Worm (Caenorhabditis elegans) whole organism, L4 larva: ENCODE data around the gene ZK938.11.

Experiments used
- F10B5.3 ChIP-seq: sonication (generic microtip); optimal IDR thresholded peaks from 2 replicates; lab custom pipeline; 2016; ENCODE audit warnings: mild to moderate bottlenecking, missing genetic modification characterization, missing compliant biosample characterization
- F37D6.2 ChIP-seq: sonication (generic microtip); optimal IDR thresholded peaks from 2 replicates; lab custom pipeline; 2016; ENCODE audit warnings: mild to moderate bottlenecking, missing genetic modification characterization, missing compliant biosample characterization
- T20F7.1 ChIP-seq: fragments of 200-800 bp; sonication (Bioruptor generic); optimal IDR thresholded peaks from 2 replicates; lab custom pipeline; 2018; ENCODE audit warnings: mild to moderate bottlenecking, missing genetic modification characterization, missing compliant biosample characterization
- Y48G9A.11 ChIP-seq: fragments of 200-800 bp; sonication (Bioruptor generic); IDR thresholded peaks from 2 replicates; pipeline ENCODE4 v1.3.6; 2022; ENCODE audit warnings: missing genetic modification reagents, missing genetic modification characterization, missing compliant biosample characterization
- Y5F2A.4 ChIP-seq: fragments of 200-800 bp; sonication (Bioruptor generic); optimal IDR thresholded peaks from 2 replicates; lab custom pipeline; 2018; ENCODE audit warnings: mild to moderate bottlenecking, missing genetic modification characterization, missing compliant biosample characterization
- Y75B8A.6 ChIP-seq: fragments of 200-800 bp; sonication (Bioruptor generic); IDR thresholded peaks from 2 replicates; pipeline ENCODE4 v1.3.6; 2022; ENCODE audit warnings: missing genetic modification reagents, missing genetic modification characterization, missing compliant biosample characterization
- ceh-44 ChIP-seq: fragments of 200-800 bp; sonication (Bioruptor generic); IDR thresholded peaks from 2 replicates; pipeline ENCODE4 v1.3.6; 2022; ENCODE audit warnings: missing genetic modification reagents, missing genetic modification characterization, missing compliant biosample characterization
- ceh-82 ChIP-seq: sonication (generic microtip); optimal IDR thresholded peaks from 2 replicates; lab custom pipeline; 2017; ENCODE audit warnings: missing biosample characterization, missing genetic modification characterization
- ctbp-1 ChIP-seq: fragments of 200-800 bp; sonication (Bioruptor generic); IDR thresholded peaks from 2 replicates; pipeline ENCODE4 v1.3.6; 2022; ENCODE audit warnings: missing genetic modification reagents, missing genetic modification characterization, missing compliant biosample characterization
- daf-16 ChIP-seq, 3 experiments: sonication (generic microtip); optimal IDR thresholded peaks; 2 replicates each; lab custom pipeline; 2016 to 2017; ENCODE audit warnings: missing genetic modification characterization in 3 of 3, missing genetic modification reagents in 3 of 3, mild to moderate bottlenecking in 2 of 3, missing compliant biosample characterization in 2 of 3, missing biosample characterization in 1 of 3, moderate library complexity in 1 of 3
- dmd-6 ChIP-seq: fragments of 200-800 bp; sonication (Bioruptor generic); IDR thresholded peaks from 2 replicates; pipeline ENCODE4 v1.3.6; 2022; ENCODE audit warnings: missing genetic modification reagents, missing genetic modification characterization, missing compliant biosample characterization
- dmd-8 ChIP-seq: fragments of 200-800 bp; sonication (Bioruptor generic); IDR thresholded peaks from 2 replicates; pipeline ENCODE4 v1.3.6; 2022; ENCODE audit warnings: missing genetic modification characterization, missing compliant biosample characterization
- dmd-9 ChIP-seq: fragments of 200-800 bp; sonication (Bioruptor generic); IDR thresholded peaks from 2 replicates; pipeline ENCODE4 v1.3.6; 2022; ENCODE audit warnings: missing genetic modification reagents, missing genetic modification characterization, missing compliant biosample characterization
- dpl-1 ChIP-seq: fragments of 150-350 bp; optimal IDR thresholded peaks from 2 replicates; lab custom pipeline; 2014; ENCODE audit warnings: missing biosample characterization, missing genetic modification reagents, missing genetic modification characterization
- duxl-1 ChIP-seq: sonication (generic microtip); optimal IDR thresholded peaks from 2 replicates; lab custom pipeline; 2016; ENCODE audit warnings: mild to moderate bottlenecking, missing genetic modification characterization, moderate library complexity, missing compliant biosample characterization; ENCODE audit not compliant: poor library complexity
- egl-43 ChIP-seq: fragments of 200-800 bp; sonication (Bioruptor generic); IDR thresholded peaks from 2 replicates; pipeline ENCODE4 v1.3.6; 2022; ENCODE audit warnings: missing genetic modification reagents, missing genetic modification characterization, missing compliant biosample characterization
- fos-1 ChIP-seq: fragments of 150-350 bp; optimal IDR thresholded peaks from 2 replicates; lab custom pipeline; 2014; ENCODE audit warnings: missing biosample characterization, missing genetic modification characterization
- gei-8 ChIP-seq: fragments of 200-800 bp; sonication (Bioruptor generic); optimal IDR thresholded peaks from 2 replicates; lab custom pipeline; 2018; ENCODE audit warnings: mild to moderate bottlenecking, missing genetic modification characterization, missing compliant biosample characterization
- hlh-30 ChIP-seq: sonication (generic microtip); optimal IDR thresholded peaks from 2 replicates; lab custom pipeline; 2017; ENCODE audit warnings: antibody characterized with exemption, mild to moderate bottlenecking, missing genetic modification characterization, missing compliant biosample characterization; ENCODE audit not compliant: insufficient read depth
- jun-1 ChIP-seq: fragments of 150-350 bp; optimal IDR thresholded peaks from 2 replicates; lab custom pipeline; 2014; ENCODE audit warnings: missing biosample characterization, missing genetic modification reagents, missing genetic modification characterization
- lim-7 ChIP-seq: fragments of 200-800 bp; sonication (Bioruptor generic); IDR thresholded peaks from 2 replicates; pipeline ENCODE4 v1.3.6; 2022; ENCODE audit warnings: missing genetic modification characterization, missing compliant biosample characterization
- lin-13 ChIP-seq: fragments of 150-350 bp; optimal IDR thresholded peaks from 2 replicates; lab custom pipeline; 2014; ENCODE audit warnings: missing biosample characterization, missing genetic modification reagents, missing genetic modification characterization
- lin-15B ChIP-seq: fragments of 150-350 bp; sonication (generic microtip); optimal IDR thresholded peaks from 3 replicates; lab custom pipeline; 2014; ENCODE audit warnings: missing biosample characterization, missing genetic modification characterization
- lin-39 ChIP-seq: fragments of 150-350 bp; optimal IDR thresholded peaks from 2 replicates; lab custom pipeline; 2014; ENCODE audit warnings: missing biosample characterization, missing genetic modification reagents, missing genetic modification characterization
- mdl-1 ChIP-seq, 2 experiments: fragments of 150-350 bp in 1 of 2; sonication (generic microtip) in 1 of 2; optimal IDR thresholded peaks; 2 replicates each; lab custom pipeline; 2014 to 2017; ENCODE audit warnings: missing biosample characterization in 2 of 2, missing genetic modification characterization in 2 of 2
- mdt-29 ChIP-seq: fragments of 200-800 bp; sonication (Bioruptor generic); IDR thresholded peaks from 2 replicates; pipeline ENCODE4 v1.3.6; 2022; ENCODE audit warnings: missing genetic modification reagents, missing genetic modification characterization, missing compliant biosample characterization
- mes-2 ChIP-seq: sonication (generic microtip); optimal IDR thresholded peaks from 2 replicates; lab custom pipeline; 2016; ENCODE audit warnings: missing genotype, mild to moderate bottlenecking, missing genetic modification characterization, missing compliant biosample characterization; ENCODE audit not compliant: poor library complexity, severe bottlenecking
- mxl-2 ChIP-seq: fragments of 200-800 bp; sonication (Bioruptor generic); conservative IDR thresholded peaks from 2 replicates; pipeline ENCODE4 v1.3.6; 2022; ENCODE audit warnings: missing genetic modification reagents, missing genetic modification characterization, missing compliant biosample characterization
- mxl-3 ChIP-seq: fragments of 200-800 bp; sonication (Bioruptor generic); optimal IDR thresholded peaks from 2 replicates; lab custom pipeline; 2018; ENCODE audit warnings: mild to moderate bottlenecking, missing genetic modification characterization, missing compliant biosample characterization
- nhr-102 ChIP-seq: sonication (generic microtip); optimal IDR thresholded peaks from 2 replicates; lab custom pipeline; 2016; ENCODE audit warnings: mild to moderate bottlenecking, missing genetic modification characterization, moderate library complexity, missing compliant biosample characterization
- nhr-111 ChIP-seq: fragments of 200-800 bp; sonication (Bioruptor generic); optimal IDR thresholded peaks from 2 replicates; lab custom pipeline; 2018; ENCODE audit warnings: mild to moderate bottlenecking, missing genetic modification characterization, missing compliant biosample characterization
- nhr-237 ChIP-seq: sonication (generic microtip); optimal IDR thresholded peaks from 2 replicates; lab custom pipeline; 2017; ENCODE audit warnings: missing biosample characterization, missing genetic modification characterization
- nhr-25 ChIP-seq: sonication (generic microtip); optimal IDR thresholded peaks from 2 replicates; lab custom pipeline; 2017; ENCODE audit warnings: missing genetic modification characterization, mild to moderate bottlenecking, missing compliant biosample characterization, antibody characterized with exemption, moderate library complexity, borderline replicate concordance; ENCODE audit not compliant: insufficient read depth
- nhr-41 ChIP-seq: fragments of 200-800 bp; sonication (Bioruptor generic); IDR thresholded peaks from 2 replicates; pipeline ENCODE4 v1.3.6; 2022; ENCODE audit warnings: missing genetic modification reagents, missing genetic modification characterization, missing compliant biosample characterization
- nhr-48 ChIP-seq: sonication (generic microtip); optimal IDR thresholded peaks from 2 replicates; lab custom pipeline; 2016; ENCODE audit warnings: mild to moderate bottlenecking, missing genetic modification characterization, missing compliant biosample characterization
- nhr-77 ChIP-seq: fragments of 150-350 bp; optimal IDR thresholded peaks from 2 replicates; lab custom pipeline; 2014; ENCODE audit warnings: missing biosample characterization, missing genetic modification characterization
- pha-4 ChIP-seq, 2 experiments: fragments of 150-350 bp in 1 of 2; fragments of 200-800 bp in 1 of 2; sonication (Bioruptor generic) in 1 of 2; IDR thresholded peaks in 1 of 2; optimal IDR thresholded peaks in 1 of 2; 2 replicates each; pipeline versions ENCODE4 v1.3.6 to Lab custom; 2014 to 2022; ENCODE audit warnings: missing genetic modification characterization in 2 of 2, missing genetic modification reagents in 2 of 2, missing biosample characterization in 1 of 2, missing compliant biosample characterization in 1 of 2
- php-3 ChIP-seq: fragments of 200-800 bp; sonication (Bioruptor generic); IDR thresholded peaks from 2 replicates; pipeline ENCODE4 v1.3.6; 2022; ENCODE audit warnings: missing genetic modification reagents, missing genetic modification characterization, missing compliant biosample characterization
- pqm-1 ChIP-seq: sonication (generic microtip); optimal IDR thresholded peaks from 2 replicates; lab custom pipeline; 2017; ENCODE audit warnings: missing biosample characterization, missing genetic modification characterization
- rbr-2 ChIP-seq: sonication (generic microtip); optimal IDR thresholded peaks from 2 replicates; lab custom pipeline; 2016; ENCODE audit warnings: missing genotype, missing genetic modification characterization, missing compliant biosample characterization
- tra-1 ChIP-seq: fragments of 200-800 bp; sonication (Bioruptor generic); IDR thresholded peaks from 2 replicates; pipeline ENCODE4 v1.3.6; 2022; ENCODE audit warnings: missing genetic modification reagents, missing genetic modification characterization, missing compliant biosample characterization
- unc-130 ChIP-seq: sonication (generic microtip); optimal IDR thresholded peaks from 2 replicates; lab custom pipeline; 2016; ENCODE audit warnings: missing genetic modification reagents, missing genetic modification characterization, missing compliant biosample characterization
- unc-62 ChIP-seq, 3 experiments: fragments of 150-350 bp in 1 of 3; sonication (generic microtip); optimal IDR thresholded peaks in 2 of 3; peaks in 1 of 3; 1 replicate in 1 of 3; 2 replicates in 2 of 3; lab custom pipeline; 2014 to 2017; ENCODE audit warnings: missing biosample characterization in 3 of 3, missing genetic modification characterization in 3 of 3, missing genetic modification reagents in 3 of 3, missing genotype in 1 of 3
- zfp-2 ChIP-seq: sonication (generic microtip); optimal IDR thresholded peaks from 2 replicates; lab custom pipeline; 2016; ENCODE audit warnings: mild to moderate bottlenecking, missing genetic modification characterization, missing compliant biosample characterization
- ztf-7 ChIP-seq: fragments of 150-350 bp; optimal IDR thresholded peaks from 2 replicates; lab custom pipeline; 2014; ENCODE audit warnings: missing biosample characterization, missing genetic modification characterization

ZK938.11 gene

DNA sequence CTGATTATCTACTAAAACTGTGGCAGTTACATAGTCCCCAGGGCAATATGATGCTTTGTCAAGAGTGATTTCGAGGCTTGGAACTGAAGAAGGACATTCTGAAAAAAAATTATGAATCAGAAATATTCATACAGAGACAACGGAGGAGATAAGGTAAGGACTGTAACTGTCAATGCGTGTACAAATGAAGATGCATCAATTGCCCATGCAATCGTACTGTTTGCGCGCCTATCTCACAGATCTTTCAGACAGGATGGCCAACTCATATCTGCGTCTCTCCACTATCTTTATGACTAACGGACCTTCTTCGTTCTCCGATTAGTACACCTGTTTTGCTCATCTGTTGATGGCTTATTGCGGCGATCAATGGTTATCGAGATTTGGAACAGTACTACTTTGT, at the start of gene ZK938.11:
ZK938.11 (minus strand) TSS at position 101 of the 400 bp plus-strand sequence.
- no peak for TF ChIP-seq lim-7 (GFP tag; lab: Robert Waterston, UW)
- TF ChIP-seq, all 104 proteins: peak for 0

ce11 chrII:9888549-9888948, 48.3 kb upstream of the ZK938.11 start:
- no peak for TF ChIP-seq nhr-77 (tag; lab: Kevin White, UChicago)
- peak in 1 of 2 experiments; percentile 93 for TF ChIP-seq unc-62 (GFP tag; optimal IDR thresholded peaks at IDR 0.05 in 1 of 2; lab: Kevin White, UChicago)
- no peak for TF ChIP-seq unc-62 (tag; optimal IDR thresholded peaks at IDR 0.05; lab: Kevin White, UChicago)
- TF ChIP-seq, all 104 proteins: peak for 1

DNA sequence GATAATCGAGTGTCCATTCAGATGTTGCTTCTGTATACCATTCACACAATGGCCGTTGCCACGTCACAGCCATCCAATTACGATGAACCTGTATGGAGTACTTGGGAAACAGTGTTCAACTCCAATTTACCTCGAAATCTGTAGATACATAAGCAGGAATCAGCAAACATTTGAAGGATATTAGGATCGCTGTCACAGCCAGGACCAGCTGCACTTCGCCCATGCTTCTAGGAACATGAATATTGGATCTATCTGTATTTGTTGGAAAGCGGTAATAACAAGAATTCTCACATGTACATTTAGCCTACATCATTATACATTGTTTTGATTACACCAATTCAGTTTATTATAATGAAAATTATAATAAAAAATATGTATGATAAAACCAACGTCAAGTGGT, 46.0 kb upstream of the ZK938.11 start, which contains the start of gene algn-8:
algn-8 (minus strand) TSS at position 227 of the 400 bp plus-strand sequence.
- no peak for TF ChIP-seq ztf-7 (tag; lab: Kevin White, UChicago)
- no peak for TF ChIP-seq nhr-111 (GFP tag; lab: Kevin White, UChicago)
- TF ChIP-seq mes-2 = peak; percentile 22
- no peak for TF ChIP-seq dpl-1 (GFP tag; lab: Kevin White, UChicago)
- peak; percentile 32 for TF ChIP-seq nhr-102 (tag; lab: Kevin White, UChicago)
- no peak for TF ChIP-seq Y75B8A.6 (GFP tag; lab: Robert Waterston, UW)
- no peak for TF ChIP-seq lin-39 (tag; lab: Kevin White, UChicago)
- TF ChIP-seq ceh-44 (GFP tag; lab: Robert Waterston, UW) = no peak
- TF ChIP-seq nhr-25 (tag; lab: Kevin White, UChicago) = peak; percentile 26
- no peak for TF ChIP-seq unc-130 (GFP tag; lab: Kevin White, UChicago)
- no peak for TF ChIP-seq nhr-237 (tag; lab: Kevin White, UChicago)
- no peak for TF ChIP-seq egl-43 (GFP tag; lab: Robert Waterston, UW)
- no peak for TF ChIP-seq lin-15B
- TF ChIP-seq mdl-1 (tag; optimal IDR thresholded peaks at IDR 0.05; lab: Kevin White, UChicago) = no peak
- TF ChIP-seq lim-7 (GFP tag; lab: Robert Waterston, UW) = 0 out of 2 replicates have a peak, but pooled peaks have one; percentile 18
- no peak for TF ChIP-seq jun-1
- no peak for TF ChIP-seq fos-1 (tag; lab: Kevin White, UChicago)
- TF ChIP-seq F37D6.2 (tag; lab: Kevin White, UChicago) = no peak
- no peak for TF ChIP-seq daf-16 (GFP tag; optimal IDR thresholded peaks at IDR 0.05; lab: Kevin White, UChicago)
- no peak for TF ChIP-seq daf-16 (tag; optimal IDR thresholded peaks at IDR 0.05; lab: Kevin White, UChicago)
- TF ChIP-seq duxl-1 = peak; percentile 46
- TF ChIP-seq mdt-29 (GFP tag; lab: Robert Waterston, UW) = no peak
- 0 out of 2 replicates have a peak, but pooled peaks have one; percentile 16 for TF ChIP-seq tra-1
- no peak for TF ChIP-seq gei-8 (GFP tag; lab: Kevin White, UChicago)
- no peak for TF ChIP-seq Y5F2A.4 (GFP tag; lab: Kevin White, UChicago)
- TF ChIP-seq lin-13 (GFP tag; lab: Kevin White, UChicago) = no peak
- TF ChIP-seq nhr-41 = no peak
- no peak for TF ChIP-seq dmd-9 (GFP tag; lab: Robert Waterston, UW)
- no peak for TF ChIP-seq mxl-2 (GFP tag; lab: Robert Waterston, UW)
- TF ChIP-seq ctbp-1 (GFP tag; lab: Robert Waterston, UW) = no peak
- no peak for TF ChIP-seq zfp-2 (tag; lab: Kevin White, UChicago)
- TF ChIP-seq F10B5.3 (tag; lab: Kevin White, UChicago) = peak; percentile 3
- no peak for TF ChIP-seq nhr-48 (tag; lab: Kevin White, UChicago)
- no peak for TF ChIP-seq T20F7.1
- no peak for TF ChIP-seq rbr-2 (tag; lab: Kevin White, UChicago)
- no peak for TF ChIP-seq dmd-6 (GFP tag; lab: Robert Waterston, UW)
- no peak for TF ChIP-seq php-3 (GFP tag; lab: Robert Waterston, UW)
- TF ChIP-seq mxl-3 (GFP tag; lab: Kevin White, UChicago) = no peak
- TF ChIP-seq pha-4 (GFP tag; IDR thresholded peaks at IDR 0.05; lab: Robert Waterston, UW) = no peak
- TF ChIP-seq pha-4 (tag; optimal IDR thresholded peaks at IDR 0.05; lab: Kevin White, UChicago) = no peak
- no peak for TF ChIP-seq hlh-30
- no peak for TF ChIP-seq Y48G9A.11 (GFP tag; lab: Robert Waterston, UW)
- TF ChIP-seq pqm-1 (tag; lab: Kevin White, UChicago) = no peak
- no peak for TF ChIP-seq dmd-8 (GFP tag; lab: Robert Waterston, UW)
- TF ChIP-seq ceh-82 (tag; lab: Kevin White, UChicago) = no peak
